Fruit fly (Drosophila melanogaster) whole organism, adult: ENCODE data around the gene CG13901.

Experiments used
- CG11617 ChIP-seq: fragments of 200-800 bp; sonication (Bioruptor generic); optimal IDR thresholded peaks from 2 replicates; lab custom pipeline; 2017; ENCODE audit warnings: mild to moderate bottlenecking, missing biosample characterization, missing genetic modification reagents, missing genetic modification characterization
- CG33017 ChIP-seq: fragments of 200-800 bp; sonication (Bioruptor generic); optimal IDR thresholded peaks from 2 replicates; lab custom pipeline; 2018; ENCODE audit warnings: missing biosample characterization, mild to moderate bottlenecking, missing genetic modification characterization, moderate library complexity
- CG5204 ChIP-seq: fragments of 200-800 bp; sonication (Bioruptor generic); optimal IDR thresholded peaks from 2 replicates; lab custom pipeline; 2016; ENCODE audit warnings: missing biosample characterization, missing genetic modification characterization
- Clk ChIP-seq: fragments of 200-800 bp; sonication (Bioruptor generic); optimal IDR thresholded peaks from 2 replicates; lab custom pipeline; 2017; ENCODE audit warnings: missing biosample characterization, missing genetic modification characterization
- Crg-1 ChIP-seq: fragments of 200-800 bp; sonication (Bioruptor generic); optimal IDR thresholded peaks from 2 replicates; lab custom pipeline; 2016; ENCODE audit warnings: missing biosample characterization, missing genetic modification characterization
- Hr96 ChIP-seq: fragments of 200-800 bp; sonication (Bioruptor generic); optimal IDR thresholded peaks from 2 replicates; lab custom pipeline; 2016; ENCODE audit warnings: missing biosample characterization, missing genetic modification characterization
- Mnt ChIP-seq: fragments of 200-800 bp; sonication (Bioruptor generic); optimal IDR thresholded peaks from 2 replicates; lab custom pipeline; 2016; ENCODE audit warnings: missing biosample characterization, mild to moderate bottlenecking, missing genetic modification characterization
- cic ChIP-seq: fragments of 200-800 bp; sonication (Bioruptor generic); optimal IDR thresholded peaks from 2 replicates; lab custom pipeline; 2017; ENCODE audit warnings: missing biosample characterization, mild to moderate bottlenecking, missing genetic modification characterization, moderate library complexity
- kay ChIP-seq: fragments of 200-800 bp; sonication (Bioruptor generic); peaks from one replicate; lab custom pipeline; 2016; ENCODE audit warnings: missing biosample characterization, missing genetic modification characterization, borderline replicate concordance
- pad ChIP-seq: fragments of 200-800 bp; sonication (Bioruptor generic); optimal IDR thresholded peaks from 3 replicates; lab custom pipeline; 2017; ENCODE audit warnings: missing biosample characterization, missing genetic modification characterization, mild to moderate bottlenecking, moderate library complexity, missing genetic modification reagents
- toe ChIP-seq: fragments of 200-800 bp; sonication (Bioruptor generic); optimal IDR thresholded peaks from 2 replicates; lab custom pipeline; 2016; ENCODE audit warnings: missing biosample characterization, missing genetic modification characterization

- no peak for TF ChIP-seq Clk (GFP tag; lab: Kevin White, UChicago)
- TF ChIP-seq Crg-1 (GFP tag; lab: Kevin White, UChicago) = no peak
- no peak for TF ChIP-seq CG33017 (tag; lab: Kevin White, UChicago)
- no peak for TF ChIP-seq Mnt (GFP tag; lab: Kevin White, UChicago)
- TF ChIP-seq Hr96 (GFP tag; lab: Kevin White, UChicago) = no peak
- TF ChIP-seq pad (GFP tag; lab: Kevin White, UChicago) = no peak
- no peak for TF ChIP-seq toe (GFP tag; lab: Kevin White, UChicago)
- TF ChIP-seq CG11617 (GFP tag; lab: Kevin White, UChicago) = no peak
- no peak for TF ChIP-seq kay (GFP tag; lab: Kevin White, UChicago)
- no peak for TF ChIP-seq cic
- no peak for TF ChIP-seq CG5204 (GFP tag; lab: Kevin White, UChicago)
Observed at dm6 chr3L:786835-787234, 50.8 kb downstream of the CG13901 start.
